Worm (Caenorhabditis elegans): Measurements from ENCODE around the gene PDB1.1.

- no peak for TF ChIP-seq nhr-10 (tag; optimal IDR thresholded peaks at IDR 0.05)
- no peak for TF ChIP-seq nhr-129 (tag; optimal IDR thresholded peaks at IDR 0.05)
- no peak for TF ChIP-seq unc-62 (GFP tag; optimal IDR thresholded peaks at IDR 0.05)
- TF ChIP-seq unc-39 (tag; optimal IDR thresholded peaks at IDR 0.05) = no peak
- TF ChIP-seq ama-1 (optimal IDR thresholded peaks at IDR 0.05) = no peak
- TF ChIP-seq Y55F3AM.14 (GFP tag; optimal IDR thresholded peaks at IDR 0.05) = no peak
- TF ChIP-seq nhr-23 (tag; optimal IDR thresholded peaks at IDR 0.05) = no peak
- no peak for TF ChIP-seq ztf-11 (tag; optimal IDR thresholded peaks at IDR 0.05)
- TF ChIP-seq mbf-1 (tag; optimal IDR thresholded peaks at IDR 0.05) = no peak
- TF ChIP-seq dmd-4 (tag; optimal IDR thresholded peaks at IDR 0.05) = no peak
- no peak for TF ChIP-seq nhr-237 (tag; optimal IDR thresholded peaks at IDR 0.05)
- TF ChIP-seq nhr-77 (tag; optimal IDR thresholded peaks at IDR 0.05) = no peak
- no peak for TF ChIP-seq elt-3 (tag; optimal IDR thresholded peaks at IDR 0.05)
- no peak for TF ChIP-seq egl-27 (tag; optimal IDR thresholded peaks at IDR 0.05)
Measured at ce11 chrX:7573172-7573571, 14.3 kb upstream of the PDB1.1 start.

All from whole organism, L2 larva.